Fruit fly (Drosophila melanogaster) whole organism, embryonic: ENCODE measurements around the gene CG4586.

Experiments
- C15 ChIP-seq: fragments of 200-800 bp; sonication (Bioruptor generic); IDR thresholded peaks from 3 replicates; pipeline ENCODE4 v1.3.6; 2022; ENCODE audit warnings: missing biosample characterization, missing genetic modification characterization
- CG12104 ChIP-seq: fragments of 200-800 bp; sonication (Bioruptor generic); optimal IDR thresholded peaks from 3 replicates; lab custom pipeline; 2016; ENCODE audit warnings: missing biosample characterization, missing genetic modification characterization
- CG13287 ChIP-seq: fragments of 200-800 bp; sonication (Bioruptor generic); IDR thresholded peaks from 2 replicates; pipeline ENCODE4 v1.3.6; 2022; ENCODE audit warnings: missing biosample characterization, missing genetic modification characterization; ENCODE audit not compliant: partially characterized antibody
- CG13775 ChIP-seq: fragments of 200-800 bp; sonication (Bioruptor generic); optimal IDR thresholded peaks from 3 replicates; lab custom pipeline; 2017; ENCODE audit warnings: missing biosample characterization, mild to moderate bottlenecking, missing genetic modification characterization
- CG14965 ChIP-seq: fragments of 200-800 bp; sonication (Bioruptor generic); optimal IDR thresholded peaks from 2 replicates; lab custom pipeline; 2016; ENCODE audit warnings: missing biosample characterization, missing genetic modification characterization, borderline replicate concordance
- CG15479 ChIP-seq: fragments of 200-800 bp; sonication (Bioruptor generic); optimal IDR thresholded peaks from 3 replicates; lab custom pipeline; 2019; ENCODE audit warnings: missing biosample characterization, mild to moderate bottlenecking, missing genetic modification characterization, moderate library complexity
- CG1603 ChIP-seq: fragments of 200-800 bp; sonication (Bioruptor generic); optimal IDR thresholded peaks from 2 replicates; lab custom pipeline; 2019; ENCODE audit warnings: missing biosample characterization, mild to moderate bottlenecking, missing genetic modification characterization, moderate library complexity
- CG16813 ChIP-seq: fragments of 200-800 bp; sonication (Bioruptor generic); IDR thresholded peaks from 3 replicates; pipeline ENCODE4 v1.3.6; 2022; ENCODE audit warnings: missing biosample characterization, missing genetic modification characterization; ENCODE audit not compliant: partially characterized antibody
- CG17328 ChIP-seq: fragments of 200-800 bp; sonication (Bioruptor generic); IDR thresholded peaks from 2 replicates; pipeline ENCODE4 v1.3.6; 2022; ENCODE audit warnings: missing biosample characterization, missing genetic modification characterization
- CG1832 ChIP-seq: fragments of 200-800 bp; sonication (Bioruptor generic); optimal IDR thresholded peaks from 2 replicates; lab custom pipeline; 2017; ENCODE audit warnings: missing biosample characterization, mild to moderate bottlenecking, missing genetic modification characterization, inconsistent platforms
- CG42726 ChIP-seq: fragments of 200-800 bp; sonication (Bioruptor generic); IDR thresholded peaks from 2 replicates; pipeline ENCODE4 v1.3.6; 2022; ENCODE audit warnings: missing biosample characterization, missing genetic modification characterization; ENCODE audit not compliant: partially characterized antibody
- CG4328 ChIP-seq: fragments of 200-800 bp; sonication (Bioruptor generic); optimal IDR thresholded peaks from 3 replicates; lab custom pipeline; 2017; ENCODE audit warnings: missing biosample characterization, missing genetic modification reagents, missing genetic modification characterization
- CG7556 ChIP-seq: fragments of 200-800 bp; sonication (Bioruptor generic); optimal IDR thresholded peaks from 2 replicates; lab custom pipeline; 2017; ENCODE audit warnings: missing biosample characterization, mild to moderate bottlenecking, missing genetic modification characterization
- CG7987 ChIP-seq: fragments of 200-800 bp; sonication (Bioruptor generic); optimal IDR thresholded peaks from 2 replicates; lab custom pipeline; 2018; ENCODE audit warnings: missing biosample characterization, mild to moderate bottlenecking, missing genetic modification characterization, moderate library complexity
- CG8089 ChIP-seq: fragments of 200-800 bp; sonication (Bioruptor generic); optimal IDR thresholded peaks from 3 replicates; lab custom pipeline; 2016; ENCODE audit warnings: missing biosample characterization, missing genetic modification characterization
- CG9817 ChIP-seq: fragments of 200-800 bp; sonication (Bioruptor generic); optimal IDR thresholded peaks from 2 replicates; lab custom pipeline; 2018; ENCODE audit warnings: missing biosample characterization, mild to moderate bottlenecking, missing genetic modification characterization, moderate library complexity
- Dad ChIP-seq: fragments of 200-800 bp; sonication (Bioruptor generic); optimal IDR thresholded peaks from 3 replicates; lab custom pipeline; 2016; ENCODE audit warnings: missing biosample characterization, missing genetic modification characterization
- E2f1 ChIP-seq: fragments of 200-800 bp; sonication (Bioruptor generic); IDR thresholded peaks from 2 replicates; pipeline ENCODE4 v1.3.6; 2022; ENCODE audit warnings: missing biosample characterization, missing genetic modification characterization
- GATAe ChIP-seq: fragments of 200-800 bp; sonication (Bioruptor generic); conservative IDR thresholded peaks from 2 replicates; pipeline ENCODE4 v1.3.6; 2022; ENCODE audit warnings: missing biosample characterization, missing genetic modification characterization
- Hr3 ChIP-seq: fragments of 200-800 bp; sonication (Bioruptor generic); optimal IDR thresholded peaks from 3 replicates; lab custom pipeline; 2016; ENCODE audit warnings: missing biosample characterization, missing genetic modification characterization
- Hr78 ChIP-seq, 2 experiments: fragments of 200-800 bp in 1 of 2; fragments of >200 bp in 1 of 2; sonication (Bioruptor generic) in 1 of 2; optimal IDR thresholded peaks; 2 replicates each; lab custom pipeline; 2017 to 2019; ENCODE audit warnings: missing biosample characterization in 2 of 2, missing genetic modification characterization in 2 of 2, mild to moderate bottlenecking in 1 of 2, moderate library complexity in 1 of 2
- Lpt ChIP-seq: fragments of >200 bp; optimal IDR thresholded peaks from 2 replicates; lab custom pipeline; 2018; ENCODE audit warnings: missing biosample characterization, missing genetic modification characterization
- MTF-1 ChIP-seq: fragments of 200-800 bp; sonication (Bioruptor generic); optimal IDR thresholded peaks from 2 replicates; lab custom pipeline; 2018; ENCODE audit warnings: missing biosample characterization, mild to moderate bottlenecking, missing genetic modification characterization, borderline replicate concordance
- Mad ChIP-seq: fragments of 200-800 bp; sonication (Bioruptor generic); optimal IDR thresholded peaks from 2 replicates; lab custom pipeline; 2016; ENCODE audit warnings: missing biosample characterization, missing genetic modification characterization
- Opbp ChIP-seq: fragments of 200-800 bp; sonication (Bioruptor generic); IDR thresholded peaks from 3 replicates; pipeline ENCODE4 v1.3.6; 2022; ENCODE audit warnings: missing biosample characterization, missing genetic modification characterization; ENCODE audit not compliant: partially characterized antibody
- Poxn ChIP-seq: fragments of 200-800 bp; sonication (Bioruptor generic); IDR thresholded peaks from 2 replicates; pipeline ENCODE4 v1.3.6; 2022; ENCODE audit warnings: missing biosample characterization, missing genetic modification characterization
- Rx ChIP-seq: fragments of 200-800 bp; sonication (Bioruptor generic); IDR thresholded peaks from 2 replicates; pipeline ENCODE4 v1.3.6; 2022; ENCODE audit warnings: missing biosample characterization, missing genetic modification characterization
- Scr ChIP-seq: fragments of 200-800 bp; sonication (Bioruptor generic); IDR thresholded peaks from 2 replicates; pipeline ENCODE4 v1.3.6; 2022; ENCODE audit warnings: missing biosample characterization, missing genetic modification characterization; ENCODE audit not compliant: partially characterized antibody
- TFAM ChIP-seq: fragments of 200-800 bp; sonication (Bioruptor generic); optimal IDR thresholded peaks from 2 replicates; lab custom pipeline; 2017; ENCODE audit warnings: missing biosample characterization, missing genetic modification characterization, inconsistent platforms
- Trl ChIP-seq, 3 experiments: fragments of >200 bp in 2 of 3; fragments of 200-800 bp in 1 of 3; sonication (Bioruptor generic) in 1 of 3; optimal IDR thresholded peaks; 2 replicates in 1 of 3; 3 replicates in 2 of 3; lab custom pipeline; 2016 to 2017; ENCODE audit warnings: missing biosample characterization in 1 of 3, missing genetic modification characterization in 1 of 3
- Xrp1 ChIP-seq: fragments of 200-800 bp; sonication (Bioruptor generic); IDR thresholded peaks from 2 replicates; pipeline ENCODE4 v1.3.6; 2022; ENCODE audit warnings: missing biosample characterization, missing genetic modification characterization
- ac ChIP-seq: fragments of 200-800 bp; sonication (Bioruptor generic); optimal IDR thresholded peaks from 3 replicates; lab custom pipeline; 2017; ENCODE audit warnings: missing biosample characterization, mild to moderate bottlenecking, missing genetic modification characterization
- al ChIP-seq: fragments of 200-800 bp; sonication (Bioruptor generic); IDR thresholded peaks from 2 replicates; pipeline ENCODE4 v1.3.6; 2022; ENCODE audit warnings: missing biosample characterization, missing genetic modification characterization
- bab2 ChIP-seq: fragments of 200-800 bp; sonication (Bioruptor generic); optimal IDR thresholded peaks from 2 replicates; lab custom pipeline; 2016; ENCODE audit warnings: missing biosample characterization, missing genetic modification characterization
- cg ChIP-seq: fragments of 200-800 bp; sonication (Bioruptor generic); optimal IDR thresholded peaks from 3 replicates; lab custom pipeline; 2019; ENCODE audit warnings: missing biosample characterization, mild to moderate bottlenecking, missing genetic modification characterization, moderate library complexity
- crc ChIP-seq: fragments of 200-800 bp; sonication (Bioruptor generic); optimal IDR thresholded peaks from 2 replicates; lab custom pipeline; 2016; ENCODE audit warnings: missing biosample characterization, missing genetic modification characterization
- crp ChIP-seq, 2 experiments: fragments of 200-800 bp; sonication (Bioruptor generic); optimal IDR thresholded peaks; 2 replicates in 1 of 2; 3 replicates in 1 of 2; lab custom pipeline; 2017; ENCODE audit warnings: missing biosample characterization in 2 of 2, missing genetic modification characterization in 2 of 2, mild to moderate bottlenecking in 1 of 2, moderate library complexity in 1 of 2
- dati ChIP-seq: fragments of 200-800 bp; sonication (Bioruptor generic); IDR thresholded peaks from 2 replicates; pipeline ENCODE4 v1.3.6; 2022; ENCODE audit warnings: missing biosample characterization, missing genetic modification characterization
- ems ChIP-seq: fragments of 200-800 bp; sonication (Bioruptor generic); optimal IDR thresholded peaks from 3 replicates; lab custom pipeline; 2016; ENCODE audit warnings: missing biosample characterization, missing genetic modification characterization
- esg ChIP-seq: fragments of 200-800 bp; sonication (Bioruptor generic); conservative IDR thresholded peaks from 2 replicates; pipeline ENCODE4 v1.3.6; 2022; ENCODE audit warnings: missing biosample characterization, missing genetic modification characterization
- fd64A ChIP-seq: fragments of 200-800 bp; sonication (Bioruptor generic); optimal IDR thresholded peaks from 3 replicates; lab custom pipeline; 2018; ENCODE audit warnings: missing biosample characterization, mild to moderate bottlenecking, missing genetic modification characterization
- gt ChIP-seq: fragments of 200-800 bp; sonication (Bioruptor generic); IDR thresholded peaks from 2 replicates; pipeline ENCODE4 v1.3.6; 2022; ENCODE audit warnings: missing biosample characterization, missing genetic modification characterization
- inv ChIP-seq: fragments of 200-800 bp; sonication (Bioruptor generic); IDR thresholded peaks from 2 replicates; pipeline ENCODE4 v1.3.6; 2022; ENCODE audit warnings: missing biosample characterization, missing genetic modification characterization; ENCODE audit not compliant: partially characterized antibody
- kni ChIP-seq: fragments of 200-800 bp; sonication (Bioruptor generic); optimal IDR thresholded peaks from 3 replicates; lab custom pipeline; 2017; ENCODE audit warnings: mild to moderate bottlenecking, missing biosample characterization, missing genetic modification reagents, missing genetic modification characterization
- mam ChIP-seq: fragments of 200-800 bp; sonication (Bioruptor generic); optimal IDR thresholded peaks from 3 replicates; lab custom pipeline; 2016; ENCODE audit warnings: missing biosample characterization, missing genetic modification characterization
- pnt ChIP-seq: fragments of 200-800 bp; sonication (Bioruptor generic); optimal IDR thresholded peaks from 3 replicates; lab custom pipeline; 2016; ENCODE audit warnings: missing biosample characterization, missing genetic modification characterization
- prd ChIP-seq, 3 experiments: fragments of >200 bp in 2 of 3; fragments of 200-800 bp in 1 of 3; sonication (Bioruptor generic) in 1 of 3; optimal IDR thresholded peaks in 2 of 3; IDR thresholded peaks in 1 of 3; 2 replicates in 2 of 3; 3 replicates in 1 of 3; pipeline versions ENCODE4 v1.3.6 to Lab custom; 2017 to 2022; ENCODE audit warnings: missing biosample characterization in 1 of 3, missing genetic modification characterization in 1 of 3
- seq ChIP-seq: fragments of 200-800 bp; sonication (Bioruptor generic); IDR thresholded peaks from 2 replicates; pipeline ENCODE4 v1.3.6; 2022; ENCODE audit warnings: missing biosample characterization, missing genetic modification characterization
- sna ChIP-seq: fragments of 200-800 bp; sonication (Bioruptor generic); IDR thresholded peaks from 2 replicates; pipeline ENCODE4 v1.3.6; 2022; ENCODE audit warnings: missing biosample characterization, missing genetic modification characterization; ENCODE audit not compliant: partially characterized antibody

CG4586 gene

dm6 chrX:6993753-6994152 is 24.0 kb downstream of the CG4586 start (continued):
- TF ChIP-seq inv (GFP tag; lab: Robert Waterston, UW) = no peak
- no peak for TF ChIP-seq cg (GFP tag; lab: Kevin White, UChicago)
- TF ChIP-seq sna = no peak
- no peak for TF ChIP-seq CG1832 (GFP tag; lab: Kevin White, UChicago)
- no peak for TF ChIP-seq CG42726 (GFP tag; lab: Robert Waterston, UW)
- peak; percentile 77 for TF ChIP-seq GATAe
- TF ChIP-seq Opbp (GFP tag; lab: Robert Waterston, UW) = no peak
- TF ChIP-seq seq (GFP tag; lab: Robert Waterston, UW) = peak; percentile 76
- peak; percentile 20; the same call in 1 of the 2 replicates for TF ChIP-seq Poxn (GFP tag; lab: Robert Waterston, UW)
- TF ChIP-seq al = peak; percentile 52; the same call in 1 of the 2 replicates
- peak; percentile 45 for TF ChIP-seq pnt (GFP tag; lab: Kevin White, UChicago)
- TF ChIP-seq CG4328 (GFP tag; lab: Kevin White, UChicago) = peak; percentile 27
- peak; percentile 64 for TF ChIP-seq ems
- TF ChIP-seq Mad (GFP tag; lab: Kevin White, UChicago) = peak; percentile 61
- peak; percentile 65 for TF ChIP-seq esg (GFP tag; lab: Robert Waterston, UW)
- no peak for TF ChIP-seq CG15479 (GFP tag; lab: Kevin White, UChicago)
- peak; percentile 48 for TF ChIP-seq CG1603 (tag; lab: Kevin White, UChicago)
- TF ChIP-seq gt (GFP tag; lab: Robert Waterston, UW) = peak; percentile 62
- TF ChIP-seq CG13287 (GFP tag; lab: Robert Waterston, UW) = no peak
- TF ChIP-seq CG16813 (GFP tag; lab: Robert Waterston, UW) = no peak
- peak; percentile 82 for TF ChIP-seq Rx (GFP tag; lab: Robert Waterston, UW)
- TF ChIP-seq prd (optimal IDR thresholded peaks at IDR 0.05; lab: Kevin White, UChicago) = no peak
- TF ChIP-seq prd (GFP tag; IDR thresholded peaks at IDR 0.05; lab: Robert Waterston, UW) = peak; percentile 90
- no peak for TF ChIP-seq Dad (GFP tag; lab: Kevin White, UChicago)
- peak; percentile 60 for TF ChIP-seq Hr3
- TF ChIP-seq CG13775 (GFP tag; lab: Kevin White, UChicago) = peak; percentile 63
- no peak for TF ChIP-seq ac (GFP tag; lab: Kevin White, UChicago)
- TF ChIP-seq Hr78 (GFP tag; optimal IDR thresholded peaks at IDR 0.05; lab: Kevin White, UChicago) = no peak
- peak; percentile 62 for TF ChIP-seq CG7556
- peak; percentile 48 for TF ChIP-seq crc
- TF ChIP-seq dati (GFP tag; lab: Robert Waterston, UW) = no peak; the same call in 1 of the 2 replicates
- no peak for TF ChIP-seq kni
- TF ChIP-seq Trl (optimal IDR thresholded peaks at IDR 0.05; lab: Kevin White, UChicago) = peak in 1 of 2 experiments; percentile 35
- peak; percentile 46 for TF ChIP-seq Trl (GFP tag; optimal IDR thresholded peaks at IDR 0.05; lab: Kevin White, UChicago)
- peak; percentile 60 for TF ChIP-seq CG7987 (GFP tag; lab: Kevin White, UChicago)
- TF ChIP-seq CG14965 (GFP tag; lab: Kevin White, UChicago) = no peak
- peak; percentile 57 for TF ChIP-seq CG8089
- TF ChIP-seq E2f1 (GFP tag; lab: Robert Waterston, UW) = peak; percentile 85
- peak; percentile 47 for TF ChIP-seq bab2 (GFP tag; lab: Kevin White, UChicago)
- no peak for TF ChIP-seq TFAM (GFP tag; lab: Kevin White, UChicago)
- peak; percentile 35 for TF ChIP-seq CG12104 (GFP tag; lab: Kevin White, UChicago)
- TF ChIP-seq CG17328 (GFP tag; lab: Robert Waterston, UW) = peak; percentile 77
- no peak for TF ChIP-seq crp (GFP tag; optimal IDR thresholded peaks at IDR 0.05; lab: Kevin White, UChicago)
- TF ChIP-seq fd64A (GFP tag; lab: Kevin White, UChicago) = no peak
- TF ChIP-seq Xrp1 (GFP tag; lab: Robert Waterston, UW) = peak; percentile 81
- TF ChIP-seq Scr = no peak
- TF ChIP-seq CG9817 (tag; lab: Kevin White, UChicago) = peak; percentile 65
- TF ChIP-seq Lpt (GFP tag; lab: Kevin White, UChicago) = no peak
- TF ChIP-seq MTF-1 (GFP tag; lab: Kevin White, UChicago) = no peak
- peak; percentile 74 for TF ChIP-seq mam (GFP tag; lab: Kevin White, UChicago)
- TF ChIP-seq C15 (GFP tag; lab: Robert Waterston, UW) = 0 out of 3 replicates have a peak, but pooled peaks have one; percentile 59
